Worm (Caenorhabditis elegans) whole organism, L2 larva: ENCODE measurements around the gene C53D6.11.

Source experiments
- blmp-1 ChIP-seq: sonication (generic microtip); optimal IDR thresholded peaks from 2 replicates; lab custom pipeline; 2017; ENCODE audit warnings: missing genetic modification characterization, mild to moderate bottlenecking, missing compliant biosample characterization, antibody characterized with exemption, moderate library complexity; ENCODE audit not compliant: insufficient read depth
- mbf-1 ChIP-seq: sonication (generic microtip); optimal IDR thresholded peaks from 2 replicates; lab custom pipeline; 2017; ENCODE audit warnings: missing biosample characterization, missing genetic modification characterization
- nhr-11 ChIP-seq: fragments of 150-350 bp; optimal IDR thresholded peaks from 2 replicates; lab custom pipeline; 2014; ENCODE audit warnings: missing biosample characterization, missing genetic modification characterization
- nhr-77 ChIP-seq: fragments of 150-350 bp; optimal IDR thresholded peaks from 2 replicates; lab custom pipeline; 2014; ENCODE audit warnings: missing biosample characterization, missing genetic modification characterization
- snpc-4 ChIP-seq: fragments of 150-350 bp; optimal IDR thresholded peaks from 2 replicates; lab custom pipeline; 2014; ENCODE audit warnings: missing biosample characterization, missing genetic modification characterization
- ztf-4 ChIP-seq: fragments of 150-350 bp; optimal IDR thresholded peaks from 2 replicates; lab custom pipeline; 2014; ENCODE audit warnings: missing biosample characterization, missing genetic modification characterization

ce11 chrIV:8994487-8994886 lies 15.9 kb upstream of the C53D6.11 start:
- TF ChIP-seq nhr-11 (tag; lab: Kevin White, UChicago) (no peak), blmp-1 (tag; lab: Kevin White, UChicago) (no peak), mbf-1 (no peak), snpc-4 (no peak), ztf-4 (no peak), nhr-77 (no peak)
